Worm (Caenorhabditis elegans): Measurements from ENCODE around the gene vit-6.
A peak's percentile ranks its signal among the peaks of the same experiment; 100 is the strongest.

vit-6 gene

ce11 chrIV:8260848-8261638 is at the start of gene vit-6:
vit-6 (plus strand) TSS chrIV:8261157.
- peak; percentile 39 for TF ChIP-seq madf-10 (tag; optimal IDR thresholded peaks at IDR 0.05)
- TF ChIP-seq nhr-80 (tag; optimal IDR thresholded peaks at IDR 0.05), result peak; percentile 82
- peak; percentile 33 for TF ChIP-seq repo-1 (tag; optimal IDR thresholded peaks at IDR 0.05)
- TF ChIP-seq attf-6 (GFP tag; IDR thresholded peaks at IDR 0.05), result peak; percentile 30; the same call in 1 of the 2 replicates
- TF ChIP-seq F52B5.7 (tag; optimal IDR thresholded peaks at IDR 0.05), result peak; percentile 63
- peak; percentile 73 to 78 for TF ChIP-seq let-607 (tag; optimal IDR thresholded peaks at IDR 0.05)
- peak; percentile 15 for TF ChIP-seq lin-40 (tag; optimal IDR thresholded peaks at IDR 0.05)
- TF ChIP-seq pbrm-1 (GFP tag; IDR thresholded peaks at IDR 0.05), result 0 out of 2 replicates have a peak, but pooled peaks have one; percentile 10
- peak; percentile 58; the same call in 1 of the 2 replicates for TF ChIP-seq Y53G8AR.9 (GFP tag; conservative IDR thresholded peaks at IDR 0.05)
- 0 out of 2 replicates have a peak, but pooled peaks have one; percentile 27 for TF ChIP-seq Y95B8A.8 (GFP tag; IDR thresholded peaks at IDR 0.05)
- TF ChIP-seq unc-62 (GFP tag; optimal IDR thresholded peaks at IDR 0.05), result peak; percentile 91
- peak; percentile 63 for TF ChIP-seq B0336.3 (GFP tag; IDR thresholded peaks at IDR 0.05)
- TF ChIP-seq hmg-1.2 (GFP tag; IDR thresholded peaks at IDR 0.05), result peak; percentile 37; the same call in 1 of the 2 replicates
- TF ChIP-seq cebp-2 (GFP tag; IDR thresholded peaks at IDR 0.05), result 0 out of 2 replicates have a peak, but pooled peaks have one; percentile 36
- TF ChIP-seq lin-54 (GFP tag; optimal IDR thresholded peaks at IDR 0.05), result no peak
- no peak for TF ChIP-seq lir-1 (GFP tag; conservative IDR thresholded peaks at IDR 0.05)
- peak; percentile 20 for TF ChIP-seq atf-7 (tag; optimal IDR thresholded peaks at IDR 0.05)
- TF ChIP-seq ama-1 (optimal IDR thresholded peaks at IDR 0.05), result no peak
- TF ChIP-seq ama-1 (GFP tag; optimal IDR thresholded peaks at IDR 0.05), result no peak
- no peak for TF ChIP-seq T26A5.8 (tag; optimal IDR thresholded peaks at IDR 0.05)
- peak; percentile 30 for TF ChIP-seq ZK185.1 (tag; optimal IDR thresholded peaks at IDR 0.05; ENCODE audit: poor library complexity, severe bottlenecking)
- peak; percentile 6 for TF ChIP-seq ets-4 (GFP tag; optimal IDR thresholded peaks at IDR 0.05)
- no peak for TF ChIP-seq hmg-20 (GFP tag; IDR thresholded peaks at IDR 0.05)
- no peak for TF ChIP-seq B0261.1 (tag; optimal IDR thresholded peaks at IDR 0.05)
- peak; percentile 45 for TF ChIP-seq dpff-1 (tag; optimal IDR thresholded peaks at IDR 0.05)
- TF ChIP-seq ekl-4 (GFP tag; IDR thresholded peaks at IDR 0.05), result no peak; the same call in 1 of the 2 replicates
- TF ChIP-seq Y56A3A.18 (GFP tag; IDR thresholded peaks at IDR 0.05), result peak; percentile 66
- peak; percentile 8 for TF ChIP-seq ztf-22 (GFP tag; optimal IDR thresholded peaks at IDR 0.05)
- 0 out of 2 replicates have a peak, but pooled peaks have one; percentile 12 for TF ChIP-seq sea-2 (GFP tag; IDR thresholded peaks at IDR 0.05)
- TF ChIP-seq tbp1 (GFP tag; optimal IDR thresholded peaks at IDR 0.05), result peak; percentile 24
- TF ChIP-seq let-526 (GFP tag; IDR thresholded peaks at IDR 0.05), result 0 out of 2 replicates have a peak, but pooled peaks have one; percentile 44
- 0 out of 2 replicates have a peak, but pooled peaks have one; percentile 23 for TF ChIP-seq rcor-1 (GFP tag; IDR thresholded peaks at IDR 0.05)
- TF ChIP-seq fkh-3 (tag; optimal IDR thresholded peaks at IDR 0.05), result peak; percentile 24

DNA sequence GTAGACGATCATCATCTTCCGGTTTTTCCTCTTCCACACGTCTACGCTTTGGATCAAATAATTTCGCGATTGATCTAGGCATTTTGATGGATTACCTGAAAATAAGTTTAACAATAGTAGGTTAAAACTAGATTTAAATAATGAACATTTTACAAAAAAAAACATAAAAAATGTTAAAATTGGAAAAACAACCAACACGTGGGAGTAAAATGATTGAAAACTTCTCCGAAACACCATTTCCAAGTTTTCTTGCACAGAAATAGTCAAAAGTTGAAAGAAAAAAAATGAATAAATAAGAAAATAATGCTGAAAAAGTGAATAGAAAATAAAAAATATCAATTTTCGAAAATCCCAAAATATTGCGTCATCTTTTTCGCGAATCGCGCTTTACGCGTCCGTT is 49.2 kb upstream of the vit-6 start, which contains the start of gene C07G1.7:
Gene C07G1.7, minus strand, starts transcription at position 101 of the 400 bp plus-strand sequence.
- TF ChIP-seq nhr-90 (tag; optimal IDR thresholded peaks at IDR 0.05) (no peak), Y95B8A.8 (GFP tag; IDR thresholded peaks at IDR 0.05) (no peak), hlh-12 (tag; optimal IDR thresholded peaks at IDR 0.05) (no peak), mxl-1 (tag; optimal IDR thresholded peaks at IDR 0.05) (no peak), F33H1.4 (GFP tag; IDR thresholded peaks at IDR 0.05) (no peak)

All from whole organism, young adult.